Worm (Caenorhabditis elegans) whole organism, early embryonic: ENCODE measurements around the gene F19B10.13.

Source experiments
- ceh-13 ChIP-seq: fragments of 200-800 bp; sonication (Bioruptor generic); optimal IDR thresholded peaks from 2 replicates; lab custom pipeline; 2018; ENCODE audit warnings: mild to moderate bottlenecking, missing genetic modification characterization, missing compliant biosample characterization
- hnd-1 ChIP-seq: sonication (generic microtip); optimal IDR thresholded peaks from 2 replicates; lab custom pipeline; 2016; ENCODE audit warnings: missing genetic modification characterization, missing compliant biosample characterization

- TF ChIP-seq ceh-13 (GFP tag; lab: Kevin White, UChicago) (no peak), hnd-1 (tag; lab: Kevin White, UChicago) (no peak)
Observed at ce11 chrII:3626872-3627271, 35.2 kb upstream of the F19B10.13 start, which contains the start of gene M151.3.
